Worm (Caenorhabditis elegans) whole organism, young adult: ENCODE data around the gene Y73B6BL.23.

Experiments used
- B0035.1 ChIP-seq: sonication (generic microtip); optimal IDR thresholded peaks from 2 replicates; lab custom pipeline; 2016; ENCODE audit warnings: missing genetic modification characterization, mild to moderate bottlenecking, missing compliant biosample characterization, missing genotype, missing genetic modification reagents
- B0336.3 ChIP-seq: fragments of 200-800 bp; sonication (Bioruptor generic); IDR thresholded peaks from 2 replicates; pipeline ENCODE4 v1.3.6; 2022; ENCODE audit warnings: missing genetic modification characterization, missing compliant biosample characterization
- attf-6 ChIP-seq: fragments of 200-800 bp; sonication (Bioruptor generic); IDR thresholded peaks from 2 replicates; pipeline ENCODE4 v1.3.6; 2022; ENCODE audit warnings: missing genetic modification reagents, missing genetic modification characterization, missing compliant biosample characterization
- lin-35 ChIP-seq, 3 experiments: fragments of 150-350 bp in 2 of 3; sonication (generic microtip) in 1 of 3; optimal IDR thresholded peaks; 2 replicates each; lab custom pipeline; 2014 to 2018; ENCODE audit warnings: missing biosample characterization in 3 of 3, missing genetic modification characterization in 3 of 3, missing genetic modification reagents in 3 of 3
- nhr-120 ChIP-seq: fragments of 200-800 bp; sonication (Bioruptor generic); IDR thresholded peaks from 2 replicates; pipeline ENCODE4 v1.3.6; 2022; ENCODE audit warnings: missing genetic modification characterization, missing compliant biosample characterization

- TF ChIP-seq lin-35 (GFP tag; optimal IDR thresholded peaks at IDR 0.05; lab: Kevin White, UChicago) (no peak), B0336.3 (GFP tag; lab: Robert Waterston, UW) (no peak), nhr-120 (GFP tag; lab: Robert Waterston, UW) (no peak), B0035.1 (tag; lab: Kevin White, UChicago) (no peak), attf-6 (GFP tag; lab: Robert Waterston, UW) (no peak)
Observed at ce11 chrIV:6443018-6443417, 24.1 kb upstream of the Y73B6BL.23 start.
